Worm (Caenorhabditis elegans) whole organism, L2 larva: ENCODE measurements around the gene R02D5.9.

Experiments
- ZK546.5 ChIP-seq: sonication (generic microtip); optimal IDR thresholded peaks from 2 replicates; lab custom pipeline; 2017; ENCODE audit warnings: missing biosample characterization, missing genetic modification characterization
- aly-2 ChIP-seq: fragments of 150-350 bp; optimal IDR thresholded peaks from 2 replicates; lab custom pipeline; 2014; ENCODE audit warnings: missing biosample characterization, missing genetic modification characterization
- blmp-1 ChIP-seq: sonication (generic microtip); optimal IDR thresholded peaks from 2 replicates; lab custom pipeline; 2017; ENCODE audit warnings: missing genetic modification characterization, mild to moderate bottlenecking, missing compliant biosample characterization, antibody characterized with exemption, moderate library complexity; ENCODE audit not compliant: insufficient read depth
- fos-1 ChIP-seq: fragments of 150-350 bp; optimal IDR thresholded peaks from 2 replicates; lab custom pipeline; 2014; ENCODE audit warnings: missing biosample characterization, missing genetic modification characterization
- mab-5 ChIP-seq: fragments of 150-350 bp; optimal IDR thresholded peaks from 2 replicates; lab custom pipeline; 2014; ENCODE audit warnings: missing biosample characterization, missing genetic modification characterization
- mdl-1 ChIP-seq, 2 experiments: fragments of 150-350 bp in 1 of 2; sonication (generic microtip) in 1 of 2; optimal IDR thresholded peaks; 2 replicates each; lab custom pipeline; 2017; ENCODE audit warnings: missing biosample characterization in 2 of 2, missing genetic modification characterization in 2 of 2
- nhr-23 ChIP-seq: fragments of 150-350 bp; optimal IDR thresholded peaks from 2 replicates; lab custom pipeline; 2014; ENCODE audit warnings: missing biosample characterization, missing genetic modification reagents, missing genetic modification characterization
- nhr-25 ChIP-seq: fragments of 150-350 bp; sonication (generic microtip); optimal IDR thresholded peaks from 3 replicates; lab custom pipeline; 2014; ENCODE audit warnings: missing biosample characterization, missing genetic modification characterization
- snpc-4 ChIP-seq: fragments of 150-350 bp; optimal IDR thresholded peaks from 2 replicates; lab custom pipeline; 2014; ENCODE audit warnings: missing biosample characterization, missing genetic modification characterization
- unc-39 ChIP-seq: fragments of 150-350 bp; optimal IDR thresholded peaks from 2 replicates; lab custom pipeline; 2014; ENCODE audit warnings: missing biosample characterization, missing genetic modification characterization
- unc-62 ChIP-seq: fragments of 150-350 bp; optimal IDR thresholded peaks from 2 replicates; lab custom pipeline; 2014; ENCODE audit warnings: missing biosample characterization, missing genetic modification reagents, missing genetic modification characterization
- ztf-11 ChIP-seq: sonication (generic microtip); optimal IDR thresholded peaks from 2 replicates; lab custom pipeline; 2017; ENCODE audit warnings: missing biosample characterization, missing genetic modification characterization
- ztf-4 ChIP-seq: fragments of 150-350 bp; optimal IDR thresholded peaks from 2 replicates; lab custom pipeline; 2014; ENCODE audit warnings: missing biosample characterization, missing genetic modification characterization

ce11 chrV:14525089-14525488, 14.2 kb upstream of the R02D5.9 start, which contains the start of gene hda-1:
- TF ChIP-seq ztf-4 (tag; lab: Kevin White, UChicago): no peak
- TF ChIP-seq ztf-11: no peak
- TF ChIP-seq nhr-25 (tag; lab: Kevin White, UChicago): no peak
- no peak for TF ChIP-seq snpc-4 (tag; lab: Kevin White, UChicago)
- TF ChIP-seq mab-5: no peak
- TF ChIP-seq ZK546.5 (tag; lab: Kevin White, UChicago): no peak
- no peak for TF ChIP-seq mdl-1 (tag; optimal IDR thresholded peaks at IDR 0.05; lab: Kevin White, UChicago)
- TF ChIP-seq unc-39: no peak
- TF ChIP-seq blmp-1 (tag; lab: Kevin White, UChicago): no peak
- TF ChIP-seq unc-62 (GFP tag; lab: Kevin White, UChicago): no peak
- TF ChIP-seq fos-1 (tag; lab: Kevin White, UChicago): no peak
- TF ChIP-seq nhr-23 (tag; lab: Kevin White, UChicago): no peak
- TF ChIP-seq aly-2: no peak
